Worm (Caenorhabditis elegans): ENCODE measurements around the gene F35B12.9.
A peak's percentile ranks its signal among the peaks of the same experiment; 100 is the strongest.

Gene F35B12.9

ce11 chrV:11618173-11618572 is 17.2 kb downstream of the F35B12.9 start, which contains the start of gene glb-15:
glb-15 (minus strand) TSS chrV:11618273.
- TF ChIP-seq nhr-23 (tag; optimal IDR thresholded peaks at IDR 0.05) (no peak), ceh-9 (tag; optimal IDR thresholded peaks at IDR 0.05) (no peak), nhr-67 (tag; optimal IDR thresholded peaks at IDR 0.05) (no peak), jun-1 (tag; optimal IDR thresholded peaks at IDR 0.05) (no peak), hmg-11 (tag; optimal IDR thresholded peaks at IDR 0.05) (no peak), ZK546.5 (tag; optimal IDR thresholded peaks at IDR 0.05) (no peak), pha-4 (tag; optimal IDR thresholded peaks at IDR 0.05) (no peak), nhr-237 (tag; optimal IDR thresholded peaks at IDR 0.05) (no peak), fkh-2 (tag; optimal IDR thresholded peaks at IDR 0.05) (no peak), elt-2 (tag; optimal IDR thresholded peaks at IDR 0.05) (no peak), mml-1 (tag; optimal IDR thresholded peaks at IDR 0.05) (no peak), nfya-1 (tag; optimal IDR thresholded peaks at IDR 0.05; ENCODE audit: insufficient read depth) (no peak), nhr-76 (tag; optimal IDR thresholded peaks at IDR 0.05) (no peak), snpc-4 (tag; optimal IDR thresholded peaks at IDR 0.05) (no peak), ama-1 (optimal IDR thresholded peaks at IDR 0.05) (no peak), fkh-10 (GFP tag; optimal IDR thresholded peaks at IDR 0.05) (no peak), sea-2 (GFP tag; optimal IDR thresholded peaks at IDR 0.05) (no peak), lsy-12 (tag; optimal IDR thresholded peaks at IDR 0.05) (no peak)

- no peak for TF ChIP-seq ceh-28 (tag; optimal IDR thresholded peaks at IDR 0.05)
- TF ChIP-seq egl-5 (tag; optimal IDR thresholded peaks at IDR 0.05) = peak; percentile 65
- TF ChIP-seq elt-1 (tag; optimal IDR thresholded peaks at IDR 0.05) = peak; percentile 14
Measured at ce11 chrV:11620081-11620480, 19.1 kb downstream of the F35B12.9 start.

DNA sequence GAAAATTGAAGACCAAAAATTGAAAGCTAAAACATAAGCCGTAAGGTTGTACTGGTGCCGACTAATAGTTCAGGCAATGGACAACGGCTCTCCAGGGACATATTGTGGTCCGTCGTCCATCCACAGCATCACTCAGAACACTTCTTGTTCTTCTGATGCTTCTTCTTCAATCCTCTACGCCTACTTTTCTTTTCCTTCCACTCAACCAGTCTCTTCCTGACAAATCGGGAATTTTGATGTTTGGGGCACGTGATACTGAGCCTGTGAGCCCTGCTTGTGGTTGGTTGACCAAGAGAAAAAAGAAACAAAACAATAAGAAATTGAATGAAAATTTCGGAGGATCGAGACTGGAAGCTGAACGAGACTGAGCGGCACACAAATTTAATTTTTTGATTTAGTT is 20.3 kb downstream of the F35B12.9 start:
- TF ChIP-seq lin-39 (tag; optimal IDR thresholded peaks at IDR 0.05) (peak; percentile 25), snpc-4 (tag; optimal IDR thresholded peaks at IDR 0.05) (no peak)

- TF ChIP-seq eor-1 (tag; optimal IDR thresholded peaks at IDR 0.05) = no peak
- no peak for TF ChIP-seq ceh-16 (tag; optimal IDR thresholded peaks at IDR 0.05)
- no peak for TF ChIP-seq ztf-4 (tag; optimal IDR thresholded peaks at IDR 0.05)
- TF ChIP-seq nfya-1 (tag; optimal IDR thresholded peaks at IDR 0.05; ENCODE audit: insufficient read depth) = no peak
- TF ChIP-seq unc-62 (GFP tag; optimal IDR thresholded peaks at IDR 0.05) = no peak
- TF ChIP-seq sea-2 (GFP tag; optimal IDR thresholded peaks at IDR 0.05) = no peak
- no peak for TF ChIP-seq ceh-28 (tag; optimal IDR thresholded peaks at IDR 0.05)
- TF ChIP-seq aly-2 (tag; optimal IDR thresholded peaks at IDR 0.05) = no peak
- TF ChIP-seq ztf-11 (tag; optimal IDR thresholded peaks at IDR 0.05) = no peak
- no peak for TF ChIP-seq nhr-43 (tag; optimal IDR thresholded peaks at IDR 0.05; ENCODE audit: poor library complexity, severe bottlenecking)
- TF ChIP-seq nhr-77 (tag; optimal IDR thresholded peaks at IDR 0.05) = no peak
Measured at ce11 chrV:11624954-11625353, 24.0 kb downstream of the F35B12.9 start.

ce11 chrV:11627837-11628236 is 26.9 kb downstream of the F35B12.9 start:
- no peak for TF ChIP-seq snpc-4 (tag; optimal IDR thresholded peaks at IDR 0.05)
- peak; percentile 15 for TF ChIP-seq pha-4 (tag; optimal IDR thresholded peaks at IDR 0.05)
- peak; percentile 25 for TF ChIP-seq elt-2 (tag; optimal IDR thresholded peaks at IDR 0.05)

ce11 chrV:11629222-11630026 is 28.5 kb downstream of the F35B12.9 start, which contains the start of gene F35B12.10:
F35B12.10 (minus strand) TSS chrV:11629272.
- peak; percentile 92 for TF ChIP-seq elt-2 (tag; optimal IDR thresholded peaks at IDR 0.05)
- TF ChIP-seq pqm-1 (tag; optimal IDR thresholded peaks at IDR 0.05) = peak; percentile 59
- TF ChIP-seq tbx-2 (tag; optimal IDR thresholded peaks at IDR 0.05) = no peak
- no peak for TF ChIP-seq ztf-11 (tag; optimal IDR thresholded peaks at IDR 0.05)
- TF ChIP-seq ceh-82 (tag; optimal IDR thresholded peaks at IDR 0.05) = no peak
- TF ChIP-seq nfya-1 (tag; optimal IDR thresholded peaks at IDR 0.05; ENCODE audit: insufficient read depth) = no peak
- no peak for TF ChIP-seq ZK546.5 (tag; optimal IDR thresholded peaks at IDR 0.05)
- no peak for TF ChIP-seq R02D3.7 (tag; optimal IDR thresholded peaks at IDR 0.05)
